Worm (Caenorhabditis elegans) whole organism, L4 larva: ENCODE data around the gene C16C8.4.

Source experiments
- F10B5.3 ChIP-seq: sonication (generic microtip); optimal IDR thresholded peaks from 2 replicates; lab custom pipeline; 2016; ENCODE audit warnings: mild to moderate bottlenecking, missing genetic modification characterization, missing compliant biosample characterization
- F44E2.7 ChIP-seq: fragments of 200-800 bp; sonication (Bioruptor generic); IDR thresholded peaks from 2 replicates; pipeline ENCODE4 v2.1.2; 2022; ENCODE audit warnings: missing genetic modification characterization, missing compliant biosample characterization
- R02D3.7 ChIP-seq: fragments of 150-350 bp; sonication (generic microtip); optimal IDR thresholded peaks from 3 replicates; lab custom pipeline; 2014; ENCODE audit warnings: missing biosample characterization, missing genetic modification characterization
- Y105C5A.15 ChIP-seq: fragments of 200-800 bp; sonication (Bioruptor generic); IDR thresholded peaks from 2 replicates; pipeline ENCODE4 v1.3.6; 2022; ENCODE audit warnings: missing genetic modification characterization, missing compliant biosample characterization
- Y48G9A.11 ChIP-seq: fragments of 200-800 bp; sonication (Bioruptor generic); IDR thresholded peaks from 2 replicates; pipeline ENCODE4 v1.3.6; 2022; ENCODE audit warnings: missing genetic modification reagents, missing genetic modification characterization, missing compliant biosample characterization
- ZK546.5 ChIP-seq, 2 experiments: sonication (generic microtip); optimal IDR thresholded peaks; 2 replicates each; lab custom pipeline; 2017; ENCODE audit warnings: missing biosample characterization in 2 of 2, missing genetic modification characterization in 2 of 2
- aly-2 ChIP-seq: sonication (generic microtip); optimal IDR thresholded peaks from 2 replicates; lab custom pipeline; 2018; ENCODE audit warnings: missing biosample characterization, missing genetic modification characterization
- attf-4 ChIP-seq: sonication (generic microtip); optimal IDR thresholded peaks from 3 replicates; lab custom pipeline; 2017; ENCODE audit warnings: missing biosample characterization, missing genetic modification characterization
- ces-1 ChIP-seq: fragments of 150-350 bp; sonication (generic microtip); optimal IDR thresholded peaks from 4 replicates; lab custom pipeline; 2014; ENCODE audit warnings: missing biosample characterization, missing genetic modification reagents, missing genetic modification characterization
- cey-2 ChIP-seq: sonication (generic microtip); optimal IDR thresholded peaks from 3 replicates; lab custom pipeline; 2017; ENCODE audit warnings: missing genetic modification characterization, mild to moderate bottlenecking, missing compliant biosample characterization, antibody characterized with exemption, borderline replicate concordance; ENCODE audit not compliant: insufficient read depth
- ctbp-1 ChIP-seq: fragments of 200-800 bp; sonication (Bioruptor generic); IDR thresholded peaks from 2 replicates; pipeline ENCODE4 v1.3.6; 2022; ENCODE audit warnings: missing genetic modification reagents, missing genetic modification characterization, missing compliant biosample characterization
- daf-8 ChIP-seq: fragments of 200-800 bp; sonication (Bioruptor generic); IDR thresholded peaks from 2 replicates; pipeline ENCODE4 v1.3.6; 2022; ENCODE audit warnings: missing genetic modification characterization, missing compliant biosample characterization
- dmd-9 ChIP-seq: fragments of 200-800 bp; sonication (Bioruptor generic); IDR thresholded peaks from 2 replicates; pipeline ENCODE4 v1.3.6; 2022; ENCODE audit warnings: missing genetic modification reagents, missing genetic modification characterization, missing compliant biosample characterization
- dve-1 ChIP-seq: sonication (generic microtip); optimal IDR thresholded peaks from 2 replicates; lab custom pipeline; 2017; ENCODE audit warnings: antibody characterized with exemption, mild to moderate bottlenecking, missing genetic modification characterization, missing compliant biosample characterization; ENCODE audit not compliant: insufficient read depth
- egl-27 ChIP-seq: sonication (generic microtip); optimal IDR thresholded peaks from 3 replicates; lab custom pipeline; 2017; ENCODE audit warnings: missing biosample characterization, missing genetic modification reagents, missing genetic modification characterization
- fkh-10 ChIP-seq: fragments of 150-350 bp; optimal IDR thresholded peaks from 2 replicates; lab custom pipeline; 2014; ENCODE audit warnings: missing biosample characterization, missing genetic modification reagents, missing genetic modification characterization
- hlh-30 ChIP-seq: sonication (generic microtip); optimal IDR thresholded peaks from 2 replicates; lab custom pipeline; 2017; ENCODE audit warnings: antibody characterized with exemption, mild to moderate bottlenecking, missing genetic modification characterization, missing compliant biosample characterization; ENCODE audit not compliant: insufficient read depth
- hmg-1.1 ChIP-seq: fragments of 200-800 bp; sonication (Bioruptor generic); IDR thresholded peaks from 2 replicates; pipeline ENCODE4 v1.3.6; 2022; ENCODE audit warnings: missing genetic modification reagents, missing genetic modification characterization, missing compliant biosample characterization
- lin-13 ChIP-seq: fragments of 150-350 bp; optimal IDR thresholded peaks from 2 replicates; lab custom pipeline; 2014; ENCODE audit warnings: missing biosample characterization, missing genetic modification reagents, missing genetic modification characterization
- lin-29 ChIP-seq: fragments of 200-800 bp; sonication (Bioruptor generic); IDR thresholded peaks from 2 replicates; pipeline ENCODE4 v1.3.6; 2022; ENCODE audit warnings: missing genetic modification reagents, missing genetic modification characterization, missing compliant biosample characterization
- lsy-2 ChIP-seq, 2 experiments: fragments of 150-350 bp in 1 of 2; sonication (generic microtip) in 1 of 2; optimal IDR thresholded peaks; 2 replicates each; lab custom pipeline; 2014 to 2017; ENCODE audit warnings: missing biosample characterization in 2 of 2, missing genetic modification characterization in 2 of 2
- madf-5 ChIP-seq, 2 experiments: fragments of 200-800 bp; sonication (Bioruptor generic); IDR thresholded peaks; 2 replicates each; pipeline ENCODE4 v1.3.6; 2022; ENCODE audit warnings: missing compliant biosample characterization in 2 of 2, missing genetic modification characterization in 2 of 2
- madf-9 ChIP-seq: fragments of 200-800 bp; sonication (Bioruptor generic); conservative IDR thresholded peaks from 2 replicates; pipeline ENCODE4 v1.3.6; 2022; ENCODE audit warnings: missing genetic modification reagents, missing genetic modification characterization, missing compliant biosample characterization
- mes-2 ChIP-seq: sonication (generic microtip); optimal IDR thresholded peaks from 2 replicates; lab custom pipeline; 2016; ENCODE audit warnings: missing genotype, mild to moderate bottlenecking, missing genetic modification characterization, missing compliant biosample characterization; ENCODE audit not compliant: poor library complexity, severe bottlenecking
- mxl-3 ChIP-seq: fragments of 200-800 bp; sonication (Bioruptor generic); optimal IDR thresholded peaks from 2 replicates; lab custom pipeline; 2018; ENCODE audit warnings: mild to moderate bottlenecking, missing genetic modification characterization, missing compliant biosample characterization
- nhr-10 ChIP-seq: fragments of 150-350 bp; optimal IDR thresholded peaks from 2 replicates; lab custom pipeline; 2014; ENCODE audit warnings: missing biosample characterization, missing genetic modification characterization
- nhr-102 ChIP-seq: sonication (generic microtip); optimal IDR thresholded peaks from 2 replicates; lab custom pipeline; 2016; ENCODE audit warnings: mild to moderate bottlenecking, missing genetic modification characterization, moderate library complexity, missing compliant biosample characterization
- nhr-41 ChIP-seq: fragments of 200-800 bp; sonication (Bioruptor generic); IDR thresholded peaks from 2 replicates; pipeline ENCODE4 v1.3.6; 2022; ENCODE audit warnings: missing genetic modification reagents, missing genetic modification characterization, missing compliant biosample characterization
- nhr-42 ChIP-seq: fragments of 200-800 bp; sonication (Bioruptor generic); IDR thresholded peaks from 2 replicates; pipeline ENCODE4 v1.3.6; 2022; ENCODE audit warnings: missing genetic modification characterization, missing compliant biosample characterization
- nhr-77 ChIP-seq: fragments of 150-350 bp; optimal IDR thresholded peaks from 2 replicates; lab custom pipeline; 2014; ENCODE audit warnings: missing biosample characterization, missing genetic modification characterization
- pha-4 ChIP-seq, 2 experiments: fragments of 150-350 bp in 1 of 2; fragments of 200-800 bp in 1 of 2; sonication (Bioruptor generic) in 1 of 2; IDR thresholded peaks in 1 of 2; optimal IDR thresholded peaks in 1 of 2; 2 replicates each; pipeline versions ENCODE4 v1.3.6 to Lab custom; 2014 to 2022; ENCODE audit warnings: missing genetic modification characterization in 2 of 2, missing genetic modification reagents in 2 of 2, missing biosample characterization in 1 of 2, missing compliant biosample characterization in 1 of 2
- saeg-2 ChIP-seq: fragments of 200-800 bp; sonication (Bioruptor generic); IDR thresholded peaks from 2 replicates; pipeline ENCODE4 v1.3.6; 2022; ENCODE audit warnings: missing genetic modification reagents, missing genetic modification characterization, missing compliant biosample characterization
- tag-97 ChIP-seq: fragments of 200-800 bp; sonication (Bioruptor generic); IDR thresholded peaks from 2 replicates; pipeline ENCODE4 v1.3.6; 2022; ENCODE audit warnings: missing genetic modification characterization, missing compliant biosample characterization
- unc-130 ChIP-seq: sonication (generic microtip); optimal IDR thresholded peaks from 2 replicates; lab custom pipeline; 2016; ENCODE audit warnings: missing genetic modification reagents, missing genetic modification characterization, missing compliant biosample characterization
- vab-7 ChIP-seq: fragments of 200-800 bp; sonication (Bioruptor generic); IDR thresholded peaks from 2 replicates; pipeline ENCODE4 v1.3.6; 2022; ENCODE audit warnings: missing genetic modification reagents, missing genetic modification characterization, missing compliant biosample characterization
- zag-1 ChIP-seq: fragments of 150-350 bp; optimal IDR thresholded peaks from 2 replicates; lab custom pipeline; 2014; ENCODE audit warnings: missing biosample characterization, missing genetic modification characterization
- zfp-3 ChIP-seq: fragments of 200-800 bp; sonication (Bioruptor generic); conservative IDR thresholded peaks from 2 replicates; pipeline ENCODE4 v1.3.6; 2022; ENCODE audit warnings: missing genetic modification reagents, missing genetic modification characterization, missing compliant biosample characterization

C16C8.4 gene

DNA sequence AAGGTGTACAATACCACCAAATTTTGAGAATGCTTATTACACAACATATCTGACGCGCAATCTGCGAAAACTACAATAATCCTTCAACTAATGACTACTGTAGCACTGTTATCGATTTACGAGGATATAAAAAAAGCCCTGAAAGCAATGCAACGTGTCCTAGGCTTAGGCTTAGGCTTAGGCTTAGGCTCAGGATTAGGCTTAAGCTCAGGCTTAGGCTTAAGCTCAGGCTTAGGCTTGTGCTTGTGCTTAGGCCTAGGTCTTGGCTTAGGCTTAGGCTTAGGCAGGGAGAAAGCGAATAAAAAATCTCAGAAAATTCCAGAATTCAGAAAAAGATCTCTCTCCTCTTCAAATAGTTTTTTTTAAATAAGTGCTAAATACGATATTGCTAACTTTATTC lies 15.0 kb upstream of the C16C8.4 start:
- no peak for TF ChIP-seq hmg-1.1 (GFP tag; lab: Robert Waterston, UW)
- TF ChIP-seq ces-1 (GFP tag; lab: Kevin White, UChicago) = no peak
- TF ChIP-seq saeg-2 (GFP tag; lab: Robert Waterston, UW) = no peak

DNA sequence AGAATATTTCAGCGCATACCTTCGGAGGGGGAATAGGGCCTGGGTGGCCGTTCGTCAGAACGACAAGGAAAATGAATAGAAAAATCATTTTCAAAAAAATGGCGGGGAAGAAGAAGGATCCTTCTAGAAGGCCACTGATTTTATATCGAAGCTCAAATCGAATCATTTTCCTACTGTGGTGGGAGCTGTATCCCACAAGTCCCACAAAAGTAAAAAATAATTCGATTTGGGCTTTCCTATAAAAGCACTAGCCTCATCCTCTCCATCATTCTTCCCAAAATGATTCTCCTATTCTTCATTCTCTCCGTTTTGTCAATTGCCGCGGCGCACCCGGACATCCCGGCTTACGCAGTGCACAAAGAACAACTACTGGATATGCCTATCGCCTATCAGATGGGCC lies 14.0 kb upstream of the C16C8.4 start, which contains the start of the genes C16C8.26 and C16C8.19:
Gene C16C8.26, minus strand, starts transcription at position 101 of the 400 bp plus-strand sequence.
Gene C16C8.19, plus strand, starts transcription at position 279 of the 400 bp plus-strand sequence.
- TF ChIP-seq R02D3.7 = no peak
- no peak for TF ChIP-seq nhr-77 (tag; lab: Kevin White, UChicago)
- no peak for TF ChIP-seq lin-13
- TF ChIP-seq unc-130 (GFP tag; lab: Kevin White, UChicago) = no peak
- TF ChIP-seq zfp-3 (GFP tag; lab: Robert Waterston, UW) = no peak

DNA sequence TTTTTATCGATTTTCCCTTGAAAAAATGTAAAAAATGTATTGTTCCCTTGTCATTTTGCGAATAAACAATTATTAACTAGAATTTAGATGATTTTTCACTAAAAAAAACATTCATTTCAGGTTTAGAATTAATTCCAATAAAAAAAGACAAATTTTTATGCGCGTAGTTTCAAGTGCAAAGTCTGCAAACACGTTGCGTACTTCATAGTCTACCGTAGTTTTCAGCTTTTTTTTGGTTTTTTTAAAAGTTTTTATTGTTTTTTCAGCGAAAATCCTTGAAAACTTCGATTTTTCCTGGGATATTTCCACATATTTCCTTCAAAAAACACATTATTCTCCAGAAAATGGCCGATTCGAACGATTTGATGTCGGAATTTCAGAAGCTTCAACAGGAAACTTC lies 9.3 kb upstream of the C16C8.4 start, which contains the start of gene C16C8.11:
Gene C16C8.11, plus strand, starts transcription at position 188 of the 400 bp plus-strand sequence.
- TF ChIP-seq ctbp-1 (GFP tag; lab: Robert Waterston, UW) (no peak), Y105C5A.15 (GFP tag; lab: Robert Waterston, UW) (no peak), F44E2.7 (GFP tag; lab: Robert Waterston, UW) (no peak), aly-2 (no peak), attf-4 (tag; lab: Kevin White, UChicago) (no peak), F10B5.3 (tag; lab: Kevin White, UChicago) (no peak), nhr-42 (no peak), egl-27 (tag; lab: Kevin White, UChicago) (no peak), nhr-10 (no peak), dve-1 (tag; lab: Kevin White, UChicago) (no peak), zag-1 (tag; lab: Kevin White, UChicago) (no peak), hlh-30 (tag; lab: Kevin White, UChicago) (no peak), nhr-41 (GFP tag; lab: Robert Waterston, UW) (no peak), pha-4 (GFP tag; IDR thresholded peaks at IDR 0.05; lab: Robert Waterston, UW) (no peak), pha-4 (tag; optimal IDR thresholded peaks at IDR 0.05; lab: Kevin White, UChicago) (no peak), Y48G9A.11 (GFP tag; lab: Robert Waterston, UW) (no peak), vab-7 (GFP tag; lab: Robert Waterston, UW) (no peak)

DNA sequence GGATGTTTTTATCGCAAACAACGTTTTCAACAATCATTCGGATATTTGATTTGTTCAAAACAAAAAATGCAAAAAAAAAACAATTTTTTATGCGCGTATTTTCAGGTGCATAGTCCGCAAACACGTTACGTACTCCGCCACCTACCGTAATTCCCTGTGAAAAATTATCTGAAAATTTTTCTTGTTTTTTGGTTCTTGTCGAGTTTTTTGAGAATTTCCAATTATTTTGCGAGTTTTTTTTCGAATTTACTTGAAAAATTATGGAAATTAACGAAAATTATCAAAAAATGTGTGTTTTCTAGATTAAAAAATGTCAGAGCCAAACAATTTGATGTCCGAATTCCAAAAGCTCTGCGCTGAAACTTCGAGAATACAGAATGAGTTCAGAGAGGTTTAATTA lies 8.2 kb upstream of the C16C8.4 start, which contains the start of gene C16C8.12:
Gene C16C8.12, plus strand, starts transcription at position 301 of the 400 bp plus-strand sequence.
- TF ChIP-seq aly-2 (no peak), mxl-3 (no peak), mes-2 (no peak), ZK546.5 (tag; optimal IDR thresholded peaks at IDR 0.05; lab: Kevin White, UChicago) (no peak), dmd-9 (GFP tag; lab: Robert Waterston, UW) (no peak), fkh-10 (GFP tag; lab: Kevin White, UChicago) (no peak), lsy-2 (tag; optimal IDR thresholded peaks at IDR 0.05; lab: Kevin White, UChicago) (no peak), madf-5 (GFP tag; IDR thresholded peaks at IDR 0.05; lab: Robert Waterston, UW) (no peak), daf-8 (GFP tag; lab: Robert Waterston, UW) (no peak), lin-29 (GFP tag; lab: Robert Waterston, UW) (no peak), hlh-30 (tag; lab: Kevin White, UChicago) (no peak), cey-2 (tag; lab: Kevin White, UChicago) (no peak), madf-9 (GFP tag; lab: Robert Waterston, UW) (no peak), tag-97 (GFP tag; lab: Robert Waterston, UW) (no peak), F44E2.7 (GFP tag; lab: Robert Waterston, UW) (no peak), nhr-102 (tag; lab: Kevin White, UChicago) (no peak)
- TF ChIP-seq, all 104 proteins: peak for 0
